Worm (Caenorhabditis elegans) whole organism, L4 larva: ENCODE results near the gene lin-24.
"Not testable (repeated sequence)": the region's sequence is repeated elsewhere in the genome, so short reads cannot be mapped to it uniquely, and the experiment has no call there.

Source experiments
- madf-5 ChIP-seq, 2 experiments: fragments of 200-800 bp; sonication (Bioruptor generic); IDR thresholded peaks; 2 replicates each; pipeline ENCODE4 v1.3.6; 2022; ENCODE audit warnings: missing compliant biosample characterization in 2 of 2, missing genetic modification characterization in 2 of 2
- spr-3 ChIP-seq: fragments of 200-800 bp; sonication (Bioruptor generic); optimal IDR thresholded peaks from 2 replicates; lab custom pipeline; 2018; ENCODE audit warnings: mild to moderate bottlenecking, missing genetic modification characterization, missing compliant biosample characterization
- zag-1 ChIP-seq: fragments of 150-350 bp; optimal IDR thresholded peaks from 2 replicates; lab custom pipeline; 2014; ENCODE audit warnings: missing biosample characterization, missing genetic modification characterization

Gene lin-24

DNA sequence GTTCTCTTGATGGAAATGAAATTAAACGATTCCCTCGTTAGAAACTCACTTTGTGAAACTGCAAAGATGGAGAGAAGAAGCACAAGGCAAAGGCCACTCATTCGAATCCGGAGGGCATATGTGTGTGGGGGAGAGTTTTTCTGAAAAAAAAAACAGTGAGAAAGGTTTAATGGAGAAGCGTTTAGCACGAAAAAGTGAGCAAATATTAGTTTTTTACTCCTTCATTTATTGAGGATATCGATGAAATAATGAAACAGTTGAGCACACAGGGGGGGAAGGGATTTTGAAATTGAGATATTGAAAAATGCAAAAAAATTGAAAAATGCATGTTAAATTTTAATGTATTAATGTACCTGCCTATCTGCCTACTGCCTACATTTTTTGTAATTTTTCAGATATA, 48.9 kb downstream of the lin-24 start, which contains the start of gene nlr-1:
nlr-1 (minus strand) TSS at position 101 of the 400 bp plus-strand sequence.
- TF ChIP-seq zag-1 (tag; lab: Kevin White, UChicago); spr-3 (GFP tag; lab: Kevin White, UChicago); madf-5 (GFP tag; IDR thresholded peaks at IDR 0.05; lab: Robert Waterston, UW): not testable (repeated sequence)
